Worm (Caenorhabditis elegans) whole organism, early embryonic: Measurements from ENCODE around the gene W01B6.3.

Source experiments
- F13C5.2 ChIP-seq: sonication (generic microtip); optimal IDR thresholded peaks from 2 replicates; lab custom pipeline; 2017; ENCODE audit warnings: mild to moderate bottlenecking, missing genetic modification characterization, inconsistent platforms, missing compliant biosample characterization
- ama-1 ChIP-seq: fragments of 150-350 bp; optimal IDR thresholded peaks from 2 replicates; lab custom pipeline; 2014
- ceh-13 ChIP-seq: fragments of 200-800 bp; sonication (Bioruptor generic); optimal IDR thresholded peaks from 2 replicates; lab custom pipeline; 2018; ENCODE audit warnings: mild to moderate bottlenecking, missing genetic modification characterization, missing compliant biosample characterization
- ceh-36 ChIP-seq: sonication (generic microtip); optimal IDR thresholded peaks from 2 replicates; lab custom pipeline; 2016; ENCODE audit warnings: missing genetic modification characterization, inconsistent platforms, missing compliant biosample characterization
- hnd-1 ChIP-seq: sonication (generic microtip); optimal IDR thresholded peaks from 2 replicates; lab custom pipeline; 2016; ENCODE audit warnings: missing genetic modification characterization, missing compliant biosample characterization

- TF ChIP-seq ceh-36 (tag; lab: Kevin White, UChicago) (no peak), hnd-1 (tag; lab: Kevin White, UChicago) (no peak), F13C5.2 (tag; lab: Kevin White, UChicago) (no peak), ama-1 (lab: Kevin White, UChicago) (no peak), ceh-13 (GFP tag; lab: Kevin White, UChicago) (no peak)
Measured at ce11 chrIV:10067541-10067940, 4.9 kb downstream of the W01B6.3 start, which contains the start of gene cwn-2.
